Fruit fly (Drosophila melanogaster) whole organism, embryonic: ENCODE data around the gene CG14647.

ENCODE experiments used
- Antp ChIP-seq: fragments of 200-800 bp; sonication (Bioruptor generic); optimal IDR thresholded peaks from 3 replicates; lab custom pipeline; 2016; ENCODE audit warnings: missing biosample characterization, missing genetic modification characterization
- Atf-2 ChIP-seq: fragments of 200-800 bp; sonication (Bioruptor generic); optimal IDR thresholded peaks from 2 replicates; lab custom pipeline; 2016; ENCODE audit warnings: missing biosample characterization, missing genetic modification characterization
- Bgb ChIP-seq: fragments of 200-800 bp; sonication (Bioruptor generic); IDR thresholded peaks from 2 replicates; pipeline ENCODE4 v1.3.6; 2022; ENCODE audit warnings: missing biosample characterization, missing genetic modification characterization; ENCODE audit not compliant: partially characterized antibody
- CG10462 ChIP-seq: fragments of 200-800 bp; sonication (Bioruptor generic); optimal IDR thresholded peaks from 2 replicates; lab custom pipeline; 2016; ENCODE audit warnings: missing biosample characterization, missing genetic modification characterization
- CG11696 ChIP-seq: fragments of 200-800 bp; sonication (Bioruptor generic); IDR thresholded peaks from 2 replicates; pipeline ENCODE4 v1.3.6; 2022; ENCODE audit warnings: missing biosample characterization, missing genetic modification characterization
- CG12104 ChIP-seq: fragments of 200-800 bp; sonication (Bioruptor generic); optimal IDR thresholded peaks from 3 replicates; lab custom pipeline; 2016; ENCODE audit warnings: missing biosample characterization, missing genetic modification characterization
- CG12155 ChIP-seq: fragments of 200-800 bp; sonication (Bioruptor generic); optimal IDR thresholded peaks from 3 replicates; lab custom pipeline; 2016; ENCODE audit warnings: missing biosample characterization, missing genetic modification characterization
- CG12659 ChIP-seq: fragments of 200-800 bp; sonication (Bioruptor generic); optimal IDR thresholded peaks from 3 replicates; lab custom pipeline; 2017; ENCODE audit warnings: mild to moderate bottlenecking, missing biosample characterization, missing genetic modification reagents, missing genetic modification characterization
- CG15696 ChIP-seq: fragments of 200-800 bp; sonication (Bioruptor generic); optimal IDR thresholded peaks from 2 replicates; lab custom pipeline; 2019; ENCODE audit warnings: missing biosample characterization, mild to moderate bottlenecking, missing genetic modification characterization, moderate library complexity
- CG17802 ChIP-seq: fragments of 200-800 bp; sonication (Bioruptor generic); optimal IDR thresholded peaks from 2 replicates; lab custom pipeline; 2018; ENCODE audit warnings: missing biosample characterization, mild to moderate bottlenecking, missing genetic modification characterization, moderate library complexity
- CG18764 ChIP-seq: fragments of 200-800 bp; sonication (Bioruptor generic); optimal IDR thresholded peaks from 3 replicates; lab custom pipeline; 2016; ENCODE audit warnings: missing biosample characterization, missing genetic modification characterization
- CG3281 ChIP-seq: fragments of 200-800 bp; sonication (Bioruptor generic); optimal IDR thresholded peaks from 3 replicates; lab custom pipeline; 2017; ENCODE audit warnings: missing biosample characterization, mild to moderate bottlenecking, missing genetic modification characterization
- CG34422 ChIP-seq: fragments of 200-800 bp; sonication (Bioruptor generic); IDR thresholded peaks from 3 replicates; pipeline ENCODE4 v1.3.6; 2022; ENCODE audit warnings: missing biosample characterization, missing genetic modification characterization
- CG4820 ChIP-seq: fragments of 200-800 bp; sonication (Bioruptor generic); optimal IDR thresholded peaks from 3 replicates; lab custom pipeline; 2016; ENCODE audit warnings: missing biosample characterization, missing genetic modification characterization
- CG6689 ChIP-seq: fragments of 200-800 bp; sonication (Bioruptor generic); IDR thresholded peaks from 2 replicates; pipeline ENCODE4 v1.3.6; 2022; ENCODE audit warnings: missing biosample characterization, missing genetic modification characterization
- CG8281 ChIP-seq: fragments of 200-800 bp; sonication (Bioruptor generic); optimal IDR thresholded peaks from 2 replicates; lab custom pipeline; 2018; ENCODE audit warnings: missing biosample characterization, mild to moderate bottlenecking, missing genetic modification characterization, moderate library complexity
- CG9727 ChIP-seq: fragments of 200-800 bp; sonication (Bioruptor generic); optimal IDR thresholded peaks from 3 replicates; lab custom pipeline; 2017; ENCODE audit warnings: missing biosample characterization, mild to moderate bottlenecking, missing genetic modification characterization
- CG9817 ChIP-seq: fragments of 200-800 bp; sonication (Bioruptor generic); optimal IDR thresholded peaks from 2 replicates; lab custom pipeline; 2018; ENCODE audit warnings: missing biosample characterization, mild to moderate bottlenecking, missing genetic modification characterization, moderate library complexity
- Dfd ChIP-seq, 2 experiments: fragments of >200 bp; optimal IDR thresholded peaks; 2 replicates each; lab custom pipeline; 2017; ENCODE audit warnings: missing biosample characterization in 2 of 2, missing genetic modification characterization in 2 of 2
- E2f2 ChIP-seq: fragments of 200-800 bp; sonication (Bioruptor generic); IDR thresholded peaks from 2 replicates; pipeline ENCODE4 v1.3.6; 2022; ENCODE audit warnings: missing biosample characterization, missing genetic modification characterization
- Fer1 ChIP-seq: fragments of 200-800 bp; sonication (Bioruptor generic); optimal IDR thresholded peaks from 2 replicates; lab custom pipeline; 2017; ENCODE audit warnings: missing biosample characterization, mild to moderate bottlenecking, missing genetic modification characterization
- HHEX ChIP-seq: fragments of 200-800 bp; sonication (Bioruptor generic); optimal IDR thresholded peaks from 3 replicates; lab custom pipeline; 2017; ENCODE audit warnings: missing biosample characterization, mild to moderate bottlenecking, missing genetic modification characterization, missing genetic modification reagents
- HLHmδ ChIP-seq: fragments of 200-800 bp; sonication (Bioruptor generic); optimal IDR thresholded peaks from 2 replicates; lab custom pipeline; 2018; ENCODE audit warnings: missing biosample characterization, mild to moderate bottlenecking, missing genetic modification characterization, moderate library complexity
- HmgD ChIP-seq: fragments of 200-800 bp; sonication (Bioruptor generic); optimal IDR thresholded peaks from 3 replicates; lab custom pipeline; 2016; ENCODE audit warnings: missing biosample characterization, missing genetic modification characterization
- HmgZ ChIP-seq: fragments of 200-800 bp; sonication (Bioruptor generic); optimal IDR thresholded peaks from 2 replicates; lab custom pipeline; 2018; ENCODE audit warnings: missing biosample characterization, mild to moderate bottlenecking, missing genetic modification characterization
- Hr51 ChIP-seq, 2 experiments: fragments of 200-800 bp; sonication (Bioruptor generic); optimal IDR thresholded peaks; 2 replicates in 1 of 2; 3 replicates in 1 of 2; lab custom pipeline; 2016 to 2018; ENCODE audit warnings: missing biosample characterization in 2 of 2, missing genetic modification characterization in 2 of 2, mild to moderate bottlenecking in 1 of 2, moderate library complexity in 1 of 2
- Max ChIP-seq: fragments of 200-800 bp; sonication (Bioruptor generic); optimal IDR thresholded peaks from 2 replicates; lab custom pipeline; 2016; ENCODE audit warnings: missing biosample characterization, mild to moderate bottlenecking, missing genetic modification characterization
- Pdp1 ChIP-seq, 2 experiments: fragments of 200-800 bp; sonication (Bioruptor generic); optimal IDR thresholded peaks; 3 replicates each; lab custom pipeline; 2016; ENCODE audit warnings: missing biosample characterization in 2 of 2, missing genetic modification characterization in 2 of 2, mild to moderate bottlenecking in 1 of 2, moderate library complexity in 1 of 2
- Side ChIP-seq: fragments of 200-800 bp; sonication (Bioruptor generic); optimal IDR thresholded peaks from 2 replicates; lab custom pipeline; 2016; ENCODE audit warnings: missing biosample characterization, missing genetic modification characterization
- Spps ChIP-seq: fragments of 200-800 bp; sonication (Bioruptor generic); optimal IDR thresholded peaks from 2 replicates; lab custom pipeline; 2018; ENCODE audit warnings: missing biosample characterization, mild to moderate bottlenecking, missing genetic modification characterization
- bcd ChIP-seq: fragments of 200-800 bp; sonication (Bioruptor generic); optimal IDR thresholded peaks from 2 replicates; lab custom pipeline; 2017; ENCODE audit warnings: missing biosample characterization, mild to moderate bottlenecking, missing genetic modification characterization
- croc ChIP-seq: fragments of 200-800 bp; sonication (Bioruptor generic); conservative IDR thresholded peaks from 3 replicates; pipeline ENCODE4 v1.3.6; 2022; ENCODE audit warnings: missing biosample characterization, missing genetic modification characterization
- dan ChIP-seq: fragments of 200-800 bp; sonication (Bioruptor generic); IDR thresholded peaks from 2 replicates; pipeline ENCODE4 v1.3.6; 2022; ENCODE audit warnings: missing biosample characterization, missing genetic modification characterization
- fd3F ChIP-seq: fragments of 200-800 bp; sonication (Bioruptor generic); optimal IDR thresholded peaks from 2 replicates; lab custom pipeline; 2018; ENCODE audit warnings: missing biosample characterization, mild to moderate bottlenecking, missing genetic modification characterization, moderate library complexity
- ftz-f1 ChIP-seq: fragments of 200-800 bp; sonication (Bioruptor generic); optimal IDR thresholded peaks from 2 replicates; lab custom pipeline; 2016; ENCODE audit warnings: missing biosample characterization, missing genetic modification characterization
- h ChIP-seq: fragments of >200 bp; optimal IDR thresholded peaks from 2 replicates; lab custom pipeline; 2017
- inv ChIP-seq: fragments of 200-800 bp; sonication (Bioruptor generic); IDR thresholded peaks from 2 replicates; pipeline ENCODE4 v1.3.6; 2022; ENCODE audit warnings: missing biosample characterization, missing genetic modification characterization; ENCODE audit not compliant: partially characterized antibody
- kay ChIP-seq: fragments of 200-800 bp; sonication (Bioruptor generic); optimal IDR thresholded peaks from 2 replicates; lab custom pipeline; 2016; ENCODE audit warnings: missing biosample characterization, missing genetic modification characterization
- kni ChIP-seq: fragments of 200-800 bp; sonication (Bioruptor generic); optimal IDR thresholded peaks from 3 replicates; lab custom pipeline; 2017; ENCODE audit warnings: mild to moderate bottlenecking, missing biosample characterization, missing genetic modification reagents, missing genetic modification characterization
- lbe ChIP-seq: fragments of 200-800 bp; sonication (Bioruptor generic); optimal IDR thresholded peaks from 2 replicates; lab custom pipeline; 2016; ENCODE audit warnings: missing biosample characterization, mild to moderate bottlenecking, missing genetic modification characterization
- lov ChIP-seq, 2 experiments: fragments of 200-800 bp in 1 of 2; fragments of >200 bp in 1 of 2; sonication (Bioruptor generic) in 1 of 2; IDR thresholded peaks in 1 of 2; optimal IDR thresholded peaks in 1 of 2; 2 replicates in 1 of 2; 3 replicates in 1 of 2; pipeline versions ENCODE4 v1.3.6 to Lab custom; 2017 to 2022; ENCODE audit warnings: missing biosample characterization in 1 of 2, missing genetic modification characterization in 1 of 2
- nau ChIP-seq: fragments of 200-800 bp; sonication (Bioruptor generic); optimal IDR thresholded peaks from 3 replicates; lab custom pipeline; 2017; ENCODE audit warnings: missing biosample characterization, mild to moderate bottlenecking, missing genetic modification characterization, missing genetic modification reagents
- odd ChIP-seq: fragments of 200-800 bp; sonication (Bioruptor generic); optimal IDR thresholded peaks from 2 replicates; lab custom pipeline; 2017; ENCODE audit warnings: missing biosample characterization, mild to moderate bottlenecking, missing genetic modification characterization
- phol ChIP-seq: fragments of 200-800 bp; sonication (Bioruptor generic); optimal IDR thresholded peaks from 3 replicates; lab custom pipeline; 2018; ENCODE audit warnings: missing biosample characterization, mild to moderate bottlenecking, missing genetic modification characterization, moderate library complexity
- prd ChIP-seq, 3 experiments: fragments of >200 bp in 2 of 3; fragments of 200-800 bp in 1 of 3; sonication (Bioruptor generic) in 1 of 3; optimal IDR thresholded peaks in 2 of 3; IDR thresholded peaks in 1 of 3; 2 replicates in 2 of 3; 3 replicates in 1 of 3; pipeline versions ENCODE4 v1.3.6 to Lab custom; 2017 to 2022; ENCODE audit warnings: missing biosample characterization in 1 of 3, missing genetic modification characterization in 1 of 3
- slbo ChIP-seq: fragments of 200-800 bp; sonication (Bioruptor generic); IDR thresholded peaks from 2 replicates; pipeline ENCODE4 v1.3.6; 2022; ENCODE audit warnings: missing biosample characterization, missing genetic modification characterization
- toy ChIP-seq: fragments of 200-800 bp; sonication (Bioruptor generic); IDR thresholded peaks from 2 replicates; pipeline ENCODE4 v1.3.6; 2022; ENCODE audit warnings: missing biosample characterization, missing genetic modification characterization
- unpg ChIP-seq: fragments of 200-800 bp; sonication (Bioruptor generic); optimal IDR thresholded peaks from 3 replicates; lab custom pipeline; 2018; ENCODE audit warnings: missing biosample characterization, mild to moderate bottlenecking, missing genetic modification characterization, moderate library complexity
- zen ChIP-seq: fragments of 200-800 bp; sonication (Bioruptor generic); optimal IDR thresholded peaks from 3 replicates; lab custom pipeline; 2018; ENCODE audit warnings: missing biosample characterization, mild to moderate bottlenecking, missing genetic modification characterization, moderate library complexity

CG14647 gene

dm6 chr3R:4437113-4437512 lies 36.8 kb downstream of the CG14647 start, which contains the start of the genes Lipt2 and CG14650 (continued):
- peak; percentile 37 for TF ChIP-seq CG18764 (GFP tag; lab: Kevin White, UChicago)
- no peak for TF ChIP-seq croc (GFP tag; lab: Robert Waterston, UW)
- TF ChIP-seq CG4820: peak; percentile 20
- TF ChIP-seq HmgZ (tag; lab: Kevin White, UChicago): peak; percentile 86
- TF ChIP-seq CG17802: no peak
- no peak for TF ChIP-seq prd (optimal IDR thresholded peaks at IDR 0.05; lab: Kevin White, UChicago)
- TF ChIP-seq prd (GFP tag; IDR thresholded peaks at IDR 0.05; lab: Robert Waterston, UW): peak; percentile 38; the same call in 2 of the 3 replicates
- TF ChIP-seq Hr51 (GFP tag; optimal IDR thresholded peaks at IDR 0.05; lab: Kevin White, UChicago): peak; percentile 29 to 50
- TF ChIP-seq inv: peak; percentile 31; the same call in 1 of the 2 replicates
- TF ChIP-seq h (lab: Kevin White, UChicago): no peak
- TF ChIP-seq CG12659 (GFP tag; lab: Kevin White, UChicago): peak; percentile 77
- TF ChIP-seq Atf-2 (GFP tag; lab: Kevin White, UChicago): no peak
- TF ChIP-seq slbo (GFP tag; lab: Robert Waterston, UW): peak; percentile 72
- TF ChIP-seq Dfd (GFP tag; optimal IDR thresholded peaks at IDR 0.05; lab: Kevin White, UChicago): no peak
- peak; percentile 21 for TF ChIP-seq CG10462 (GFP tag; lab: Kevin White, UChicago)
- TF ChIP-seq unpg: peak; percentile 54
- TF ChIP-seq Pdp1 (GFP tag; optimal IDR thresholded peaks at IDR 0.05; lab: Kevin White, UChicago): peak; percentile 50 to 66
- no peak for TF ChIP-seq lov (optimal IDR thresholded peaks at IDR 0.05; lab: Kevin White, UChicago)
- no peak for TF ChIP-seq lov (GFP tag; IDR thresholded peaks at IDR 0.05; lab: Robert Waterston, UW)
- peak; percentile 36 for TF ChIP-seq ftz-f1
- TF ChIP-seq toy (GFP tag; lab: Robert Waterston, UW): no peak
- TF ChIP-seq Spps (tag; lab: Kevin White, UChicago): no peak
- peak; percentile 69 for TF ChIP-seq CG12155 (GFP tag; lab: Kevin White, UChicago)
- TF ChIP-seq CG12104 (GFP tag; lab: Kevin White, UChicago): no peak
- TF ChIP-seq phol: peak; percentile 81
- peak; percentile 48 for TF ChIP-seq Fer1 (GFP tag; lab: Kevin White, UChicago)
- peak; percentile 33 for TF ChIP-seq CG9727
- TF ChIP-seq Side: peak; percentile 59
- peak; percentile 33 for TF ChIP-seq bcd (GFP tag; lab: Kevin White, UChicago)
- peak; percentile 54 for TF ChIP-seq HmgD (GFP tag; lab: Kevin White, UChicago)
- TF ChIP-seq Bgb (GFP tag; lab: Robert Waterston, UW): 0 out of 2 replicates have a peak, but pooled peaks have one; percentile 21
- TF ChIP-seq fd3F (GFP tag; lab: Kevin White, UChicago): peak; percentile 22
- TF ChIP-seq CG3281 (GFP tag; lab: Kevin White, UChicago): peak; percentile 90
- peak; percentile 52 for TF ChIP-seq CG15696 (tag; lab: Kevin White, UChicago)
- no peak for TF ChIP-seq HLHmδ (GFP tag; lab: Kevin White, UChicago)
- TF ChIP-seq CG9817 (tag; lab: Kevin White, UChicago): peak; percentile 62
- TF ChIP-seq E2f2: peak; percentile 69; the same call in 1 of the 2 replicates
- TF ChIP-seq dan (GFP tag; lab: Robert Waterston, UW): no peak
- TF ChIP-seq odd (GFP tag; lab: Kevin White, UChicago): no peak
- TF ChIP-seq CG34422 (GFP tag; lab: Robert Waterston, UW): 0 out of 3 replicates have a peak, but pooled peaks have one; percentile 28
- no peak for TF ChIP-seq nau (GFP tag; lab: Kevin White, UChicago)
- peak; percentile 76 for TF ChIP-seq Antp (GFP tag; lab: Kevin White, UChicago)
- TF ChIP-seq CG8281 (tag; lab: Kevin White, UChicago): no peak
- no peak for TF ChIP-seq kni (GFP tag; lab: Kevin White, UChicago)
- TF ChIP-seq lbe (GFP tag; lab: Kevin White, UChicago): no peak
- TF ChIP-seq Max: no peak
- TF ChIP-seq HHEX (GFP tag; lab: Kevin White, UChicago): peak; percentile 43
- peak; percentile 55 for TF ChIP-seq CG6689 (GFP tag; lab: Robert Waterston, UW)
- peak; percentile 45 for TF ChIP-seq zen (tag; lab: Kevin White, UChicago)
- no peak for TF ChIP-seq CG11696 (GFP tag; lab: Robert Waterston, UW)
- peak; percentile 34 for TF ChIP-seq kay (GFP tag; lab: Kevin White, UChicago)
